Worm (Caenorhabditis elegans) whole organism, L3 larva: ENCODE measurements around the gene acds-10.

ENCODE experiments used
- elt-2 ChIP-seq: sonication (generic microtip); optimal IDR thresholded peaks from 2 replicates; lab custom pipeline; 2016; ENCODE audit warnings: missing genetic modification reagents, mild to moderate bottlenecking, missing genetic modification characterization, missing compliant biosample characterization
- elt-3 ChIP-seq, 3 experiments: fragments of 150-350 bp in 1 of 3; sonication (generic microtip) in 2 of 3; optimal IDR thresholded peaks; 2 replicates in 2 of 3; 4 replicates in 1 of 3; lab custom pipeline; 2014 to 2017; ENCODE audit warnings: missing biosample characterization in 3 of 3, missing genetic modification characterization in 3 of 3
- fkh-10 ChIP-seq: sonication (generic microtip); optimal IDR thresholded peaks from 2 replicates; lab custom pipeline; 2017; ENCODE audit warnings: missing biosample characterization, missing genetic modification reagents, missing genetic modification characterization
- mdl-1 ChIP-seq: fragments of 150-350 bp; optimal IDR thresholded peaks from 2 replicates; lab custom pipeline; 2014; ENCODE audit warnings: missing biosample characterization, missing genetic modification characterization
- nfya-1 ChIP-seq: sonication (generic microtip); optimal IDR thresholded peaks from 2 replicates; lab custom pipeline; 2017; ENCODE audit warnings: missing genetic modification characterization, mild to moderate bottlenecking, missing compliant biosample characterization, antibody characterized with exemption, moderate library complexity; ENCODE audit not compliant: insufficient read depth
- nhr-12 ChIP-seq: fragments of 150-350 bp; optimal IDR thresholded peaks from 2 replicates; lab custom pipeline; 2014; ENCODE audit warnings: missing biosample characterization, missing genetic modification characterization
- nhr-28 ChIP-seq: fragments of 150-350 bp; optimal IDR thresholded peaks from 2 replicates; lab custom pipeline; 2014; ENCODE audit warnings: missing biosample characterization, missing genetic modification characterization
- nhr-76 ChIP-seq: fragments of 150-350 bp; sonication (generic microtip); optimal IDR thresholded peaks from 5 replicates; lab custom pipeline; 2014; ENCODE audit warnings: missing biosample characterization, missing genetic modification characterization
- sea-2 ChIP-seq: fragments of 150-350 bp; sonication (generic microtip); optimal IDR thresholded peaks from 4 replicates; lab custom pipeline; 2014; ENCODE audit warnings: missing biosample characterization, missing genetic modification reagents, missing genetic modification characterization
- unc-62 ChIP-seq: fragments of 150-350 bp; sonication (generic microtip); optimal IDR thresholded peaks from 4 replicates; lab custom pipeline; 2014; ENCODE audit warnings: missing biosample characterization, missing genetic modification reagents, missing genetic modification characterization
- zag-1 ChIP-seq: fragments of 150-350 bp; optimal IDR thresholded peaks from 2 replicates; lab custom pipeline; 2014; ENCODE audit warnings: missing biosample characterization, missing genetic modification characterization

DNA sequence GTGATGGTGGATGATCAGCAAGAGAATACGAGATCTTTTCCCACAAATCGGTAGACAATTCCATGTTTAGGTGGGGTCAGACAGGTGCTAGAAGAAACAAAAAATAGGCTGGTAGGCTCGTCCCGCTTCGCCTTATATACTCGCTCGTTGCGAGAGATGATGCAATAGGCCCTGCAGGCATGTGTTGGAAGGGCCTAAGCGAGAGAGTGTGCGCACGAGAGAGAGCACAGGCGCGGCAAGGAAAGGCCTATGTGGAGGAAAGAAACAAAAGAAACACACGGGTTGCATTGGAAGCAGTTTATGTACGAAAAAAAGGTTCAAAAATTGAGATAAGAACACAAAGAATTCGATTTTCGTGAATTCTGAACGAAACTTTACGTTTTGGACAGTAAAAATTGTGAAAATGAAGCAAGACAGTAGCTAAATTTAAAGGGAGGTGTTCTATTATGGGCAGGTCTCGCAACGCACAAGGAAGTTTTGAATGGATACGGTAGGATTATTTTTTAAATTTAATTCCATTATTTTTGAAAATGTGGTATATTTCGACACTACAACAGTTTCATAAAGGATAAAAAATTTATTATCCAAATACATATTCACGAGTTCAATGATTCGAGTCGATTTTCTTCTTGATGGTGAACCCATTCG lies 33.2 kb downstream of the acds-10 start, which contains the start of gene F44E7.5:
- TF ChIP-seq zag-1 (tag; lab: Kevin White, UChicago): no peak
- TF ChIP-seq nhr-76: no peak
- TF ChIP-seq unc-62 (GFP tag; lab: Kevin White, UChicago): no peak
- no peak for TF ChIP-seq nhr-28 (tag; lab: Kevin White, UChicago)
- peak; percentile 60 for TF ChIP-seq nfya-1 (tag; lab: Kevin White, UChicago)
- peak; percentile 86 for TF ChIP-seq elt-2 (tag; lab: Kevin White, UChicago)
- no peak for TF ChIP-seq nhr-12 (tag; lab: Kevin White, UChicago)
- TF ChIP-seq fkh-10 (GFP tag; lab: Kevin White, UChicago): no peak
- TF ChIP-seq mdl-1: no peak
- no peak for TF ChIP-seq elt-3 (tag; optimal IDR thresholded peaks at IDR 0.05; lab: Kevin White, UChicago)
- TF ChIP-seq sea-2 (GFP tag; lab: Kevin White, UChicago): no peak
